Worm (Caenorhabditis elegans) whole organism, young adult: ENCODE data around the gene srw-54.

Experiments used
- B0336.3 ChIP-seq: fragments of 200-800 bp; sonication (Bioruptor generic); IDR thresholded peaks from 2 replicates; pipeline ENCODE4 v1.3.6; 2022; ENCODE audit warnings: missing genetic modification characterization, missing compliant biosample characterization
- C06A6.2 ChIP-seq: fragments of 200-800 bp; sonication (Bioruptor generic); conservative IDR thresholded peaks from 2 replicates; pipeline ENCODE4 v1.3.6; 2022; ENCODE audit warnings: missing genetic modification characterization, missing compliant biosample characterization
- F49E8.2 ChIP-seq: sonication (generic microtip); optimal IDR thresholded peaks from 3 replicates; lab custom pipeline; 2017; ENCODE audit warnings: missing genetic modification characterization, mild to moderate bottlenecking, missing compliant biosample characterization, antibody characterized with exemption, moderate library complexity; ENCODE audit not compliant: insufficient read depth
- F52B5.7 ChIP-seq: sonication (generic microtip); optimal IDR thresholded peaks from 2 replicates; lab custom pipeline; 2016; ENCODE audit warnings: mild to moderate bottlenecking, missing genetic modification characterization, missing compliant biosample characterization
- T07F8.4 ChIP-seq: sonication (generic microtip); optimal IDR thresholded peaks from 2 replicates; lab custom pipeline; 2016; ENCODE audit warnings: mild to moderate bottlenecking, missing genetic modification characterization, moderate library complexity, missing compliant biosample characterization
- Y53G8AR.9 ChIP-seq: fragments of 200-800 bp; sonication (Bioruptor generic); conservative IDR thresholded peaks from 2 replicates; pipeline ENCODE4 v1.3.6; 2022; ENCODE audit warnings: missing genetic modification reagents, missing genetic modification characterization, missing compliant biosample characterization
- Y56A3A.18 ChIP-seq: fragments of 200-800 bp; sonication (Bioruptor generic); IDR thresholded peaks from 2 replicates; pipeline ENCODE4 v1.3.6; 2022; ENCODE audit warnings: missing genetic modification reagents, missing genetic modification characterization, missing compliant biosample characterization
- Y67H2A.10 ChIP-seq: fragments of 200-800 bp; sonication (Bioruptor generic); conservative IDR thresholded peaks from 2 replicates; pipeline ENCODE4 v1.3.6; 2022; ENCODE audit warnings: missing genetic modification reagents, missing genetic modification characterization, missing compliant biosample characterization
- Y95B8A.8 ChIP-seq: fragments of 200-800 bp; sonication (Bioruptor generic); IDR thresholded peaks from 2 replicates; pipeline ENCODE4 v1.3.6; 2022; ENCODE audit warnings: missing genetic modification reagents, missing genetic modification characterization, missing compliant biosample characterization
- ZK185.1 ChIP-seq: sonication (generic microtip); optimal IDR thresholded peaks from 2 replicates; lab custom pipeline; 2016; ENCODE audit warnings: mild to moderate bottlenecking, missing genetic modification characterization, missing compliant biosample characterization; ENCODE audit not compliant: poor library complexity, severe bottlenecking
- attf-6 ChIP-seq: fragments of 200-800 bp; sonication (Bioruptor generic); IDR thresholded peaks from 2 replicates; pipeline ENCODE4 v1.3.6; 2022; ENCODE audit warnings: missing genetic modification reagents, missing genetic modification characterization, missing compliant biosample characterization
- cebp-1 ChIP-seq, 2 experiments: fragments of 200-800 bp in 1 of 2; sonication (Bioruptor generic) in 1 of 2; sonication (generic microtip) in 1 of 2; IDR thresholded peaks in 1 of 2; optimal IDR thresholded peaks in 1 of 2; 2 replicates each; pipeline versions ENCODE4 v1.3.6 to Lab custom; 2017 to 2022; ENCODE audit warnings: missing compliant biosample characterization in 2 of 2, missing genetic modification characterization in 2 of 2, mild to moderate bottlenecking in 1 of 2, missing genetic modification reagents in 1 of 2, moderate library complexity in 1 of 2
- cebp-2 ChIP-seq: fragments of 200-800 bp; sonication (Bioruptor generic); IDR thresholded peaks from 2 replicates; pipeline ENCODE4 v1.3.6; 2022; ENCODE audit warnings: missing genetic modification characterization, missing compliant biosample characterization
- ceh-58 ChIP-seq: fragments of 200-800 bp; sonication (Bioruptor generic); IDR thresholded peaks from 2 replicates; pipeline ENCODE4 v1.3.6; 2022; ENCODE audit warnings: missing genetic modification characterization, missing compliant biosample characterization
- ceh-79 ChIP-seq: sonication (generic microtip); optimal IDR thresholded peaks from 2 replicates; lab custom pipeline; 2017; ENCODE audit warnings: mild to moderate bottlenecking, missing genetic modification characterization, missing compliant biosample characterization
- die-1 ChIP-seq: sonication (generic microtip); optimal IDR thresholded peaks from 2 replicates; lab custom pipeline; 2016; ENCODE audit warnings: missing genotype, mild to moderate bottlenecking, missing genetic modification characterization, missing compliant biosample characterization
- dpff-1 ChIP-seq: sonication (generic microtip); optimal IDR thresholded peaks from 2 replicates; lab custom pipeline; 2017; ENCODE audit warnings: mild to moderate bottlenecking, missing genetic modification characterization, missing compliant biosample characterization
- ekl-4 ChIP-seq: fragments of 200-800 bp; sonication (Bioruptor generic); IDR thresholded peaks from 2 replicates; pipeline ENCODE4 v1.3.6; 2022; ENCODE audit warnings: missing genetic modification reagents, missing genetic modification characterization, missing compliant biosample characterization
- gei-17 ChIP-seq: fragments of 200-800 bp; sonication (Bioruptor generic); optimal IDR thresholded peaks from 2 replicates; lab custom pipeline; 2018; ENCODE audit warnings: mild to moderate bottlenecking, missing genetic modification characterization, missing compliant biosample characterization
- hlh-12 ChIP-seq: sonication (generic microtip); optimal IDR thresholded peaks from 2 replicates; lab custom pipeline; 2016; ENCODE audit warnings: missing genetic modification characterization, missing compliant biosample characterization
- hmg-1.2 ChIP-seq: fragments of 200-800 bp; sonication (Bioruptor generic); IDR thresholded peaks from 2 replicates; pipeline ENCODE4 v1.3.6; 2022; ENCODE audit warnings: missing genetic modification reagents, missing genetic modification characterization, missing compliant biosample characterization
- hmg-20 ChIP-seq: fragments of 200-800 bp; sonication (Bioruptor generic); IDR thresholded peaks from 2 replicates; pipeline ENCODE4 v1.3.6; 2022; ENCODE audit warnings: missing genetic modification reagents, missing genetic modification characterization, missing compliant biosample characterization
- hsf-1 ChIP-seq: fragments of 200-800 bp; sonication (Bioruptor generic); IDR thresholded peaks from 2 replicates; pipeline ENCODE4 v1.3.6; 2022; ENCODE audit warnings: missing genetic modification reagents, missing genetic modification characterization, missing compliant biosample characterization
- let-607 ChIP-seq, 2 experiments: fragments of 200-800 bp in 1 of 2; sonication (Bioruptor generic) in 1 of 2; sonication (generic microtip) in 1 of 2; optimal IDR thresholded peaks; 2 replicates each; lab custom pipeline; 2016 to 2018; ENCODE audit warnings: mild to moderate bottlenecking in 2 of 2, missing compliant biosample characterization in 2 of 2, missing genetic modification characterization in 2 of 2, moderate library complexity in 2 of 2, missing genotype in 1 of 2
- lin-26 ChIP-seq: fragments of 200-800 bp; sonication (Bioruptor generic); IDR thresholded peaks from 2 replicates; pipeline ENCODE4 v1.3.6; 2022; ENCODE audit warnings: missing genetic modification reagents, missing genetic modification characterization, missing compliant biosample characterization
- madf-10 ChIP-seq: sonication (generic microtip); optimal IDR thresholded peaks from 2 replicates; lab custom pipeline; 2016; ENCODE audit warnings: mild to moderate bottlenecking, missing genetic modification characterization, missing compliant biosample characterization
- madf-6 ChIP-seq: fragments of 200-800 bp; sonication (Bioruptor generic); IDR thresholded peaks from 2 replicates; pipeline ENCODE4 v1.3.6; 2022; ENCODE audit warnings: missing genetic modification reagents, missing genetic modification characterization, missing compliant biosample characterization
- mcd-1 ChIP-seq: fragments of 200-800 bp; sonication (Bioruptor generic); IDR thresholded peaks from 2 replicates; pipeline ENCODE4 v1.3.6; 2022; ENCODE audit warnings: missing genetic modification reagents, missing genetic modification characterization, missing compliant biosample characterization
- nhr-80 ChIP-seq: sonication (generic microtip); optimal IDR thresholded peaks from 2 replicates; lab custom pipeline; 2016; ENCODE audit warnings: missing genetic modification characterization, missing compliant biosample characterization
- pbrm-1 ChIP-seq: fragments of 200-800 bp; sonication (Bioruptor generic); IDR thresholded peaks from 2 replicates; pipeline ENCODE4 v1.3.6; 2022; ENCODE audit warnings: missing genetic modification reagents, missing genetic modification characterization, missing compliant biosample characterization
- pha-4 ChIP-seq: fragments of 150-350 bp; sonication (generic microtip); optimal IDR thresholded peaks from 2 replicates; lab custom pipeline; 2014; ENCODE audit warnings: missing biosample characterization, missing genetic modification reagents, missing genetic modification characterization
- repo-1 ChIP-seq: sonication (generic microtip); optimal IDR thresholded peaks from 2 replicates; lab custom pipeline; 2017; ENCODE audit warnings: mild to moderate bottlenecking, missing genetic modification characterization, missing compliant biosample characterization
- snpc-1.1 ChIP-seq: sonication (generic microtip); optimal IDR thresholded peaks from 2 replicates; lab custom pipeline; 2017; ENCODE audit warnings: missing genetic modification characterization, mild to moderate bottlenecking, missing compliant biosample characterization, antibody characterized with exemption, moderate library complexity, missing genotype, missing genetic modification reagents; ENCODE audit not compliant: insufficient read depth
- unc-62 ChIP-seq: fragments of 150-350 bp; optimal IDR thresholded peaks from 2 replicates; lab custom pipeline; 2014; ENCODE audit warnings: missing biosample characterization, missing genetic modification reagents, missing genetic modification characterization
- zfh-2 ChIP-seq: fragments of 200-800 bp; sonication (Bioruptor generic); conservative IDR thresholded peaks from 2 replicates; pipeline ENCODE4 v1.3.6; 2022; ENCODE audit warnings: missing genetic modification reagents, missing genetic modification characterization, missing compliant biosample characterization
- zim-3 ChIP-seq: sonication (generic microtip); optimal IDR thresholded peaks from 2 replicates; lab custom pipeline; 2017; ENCODE audit warnings: mild to moderate bottlenecking, missing genetic modification characterization, moderate library complexity, missing compliant biosample characterization
- ztf-22 ChIP-seq: fragments of 200-800 bp; sonication (Bioruptor generic); optimal IDR thresholded peaks from 2 replicates; lab custom pipeline; 2018; ENCODE audit warnings: mild to moderate bottlenecking, missing genetic modification characterization, moderate library complexity, missing compliant biosample characterization
- ztf-3 ChIP-seq: fragments of 200-800 bp; sonication (Bioruptor generic); optimal IDR thresholded peaks from 2 replicates; lab custom pipeline; 2018; ENCODE audit warnings: mild to moderate bottlenecking, missing genetic modification characterization, missing compliant biosample characterization

The srw-54 gene

ce11 chrV:16592947-16593791 is 18.0 kb upstream of the srw-54 start:
- TF ChIP-seq die-1 (tag; lab: Kevin White, UChicago) (no peak), hlh-12 (tag; lab: Kevin White, UChicago) (peak; percentile 13), Y56A3A.18 (peak; percentile 40), B0336.3 (GFP tag; lab: Robert Waterston, UW) (0 out of 2 replicates have a peak, but pooled peaks have one; percentile 1), lin-26 (GFP tag; lab: Robert Waterston, UW) (no peak; the same call in 1 of the 2 replicates), cebp-1 (GFP tag; IDR thresholded peaks at IDR 0.05; lab: Robert Waterston, UW) (no peak), cebp-1 (tag; optimal IDR thresholded peaks at IDR 0.05; lab: Kevin White, UChicago) (peak; percentile 13), madf-10 (tag; lab: Kevin White, UChicago) (no peak), T07F8.4 (tag; lab: Kevin White, UChicago) (no peak), ZK185.1 (tag; lab: Kevin White, UChicago) (peak; percentile 34), Y53G8AR.9 (GFP tag; lab: Robert Waterston, UW) (0 out of 2 replicates have a peak, but pooled peaks have one; percentile 58), let-607 (tag; optimal IDR thresholded peaks at IDR 0.05; lab: Kevin White, UChicago) (no peak), zim-3 (tag; lab: Kevin White, UChicago) (peak; percentile 6), unc-62 (peak; percentile 71), hsf-1 (GFP tag; lab: Robert Waterston, UW) (peak; percentile 8; the same call in 1 of the 2 replicates), ztf-22 (GFP tag; lab: Kevin White, UChicago) (no peak), F52B5.7 (tag; lab: Kevin White, UChicago) (peak; percentile 40), madf-6 (GFP tag; lab: Robert Waterston, UW) (peak; percentile 20; the same call in 1 of the 2 replicates), nhr-80 (tag; lab: Kevin White, UChicago) (peak; percentile 0), ceh-79 (tag; lab: Kevin White, UChicago) (no peak), gei-17 (GFP tag; lab: Kevin White, UChicago) (peak; percentile 10), dpff-1 (tag; lab: Kevin White, UChicago) (peak; percentile 5), hmg-20 (GFP tag; lab: Robert Waterston, UW) (0 out of 2 replicates have a peak, but pooled peaks have one; percentile 12), ztf-3 (GFP tag; lab: Kevin White, UChicago) (peak; percentile 14), snpc-1.1 (tag; lab: Kevin White, UChicago) (no peak), pha-4 (tag; lab: Kevin White, UChicago) (peak; percentile 53), ceh-58 (peak; percentile 1; the same call in 1 of the 2 replicates), hmg-1.2 (GFP tag; lab: Robert Waterston, UW) (0 out of 2 replicates have a peak, but pooled peaks have one; percentile 8), pbrm-1 (GFP tag; lab: Robert Waterston, UW) (0 out of 2 replicates have a peak, but pooled peaks have one; percentile 8)

ce11 chrV:16593792-16594059 is 17.4 kb upstream of the srw-54 start:
- no peak for TF ChIP-seq F52B5.7 (tag; lab: Kevin White, UChicago)
- TF ChIP-seq attf-6, result peak; percentile 27; the same call in 1 of the 2 replicates
- 0 out of 2 replicates have a peak, but pooled peaks have one; percentile 45 for TF ChIP-seq Y53G8AR.9 (GFP tag; lab: Robert Waterston, UW)
- TF ChIP-seq cebp-2, result peak; percentile 31; the same call in 1 of the 2 replicates
- TF ChIP-seq ekl-4 (GFP tag; lab: Robert Waterston, UW), result 0 out of 2 replicates have a peak, but pooled peaks have one; percentile 22
- peak; percentile 85 for TF ChIP-seq zfh-2 (GFP tag; lab: Robert Waterston, UW)
- 0 out of 2 replicates have a peak, but pooled peaks have one; percentile 7 for TF ChIP-seq B0336.3 (GFP tag; lab: Robert Waterston, UW)
- no peak for TF ChIP-seq Y67H2A.10 (GFP tag; lab: Robert Waterston, UW)
- peak; percentile 38 for TF ChIP-seq repo-1 (tag; lab: Kevin White, UChicago)
- TF ChIP-seq mcd-1 (GFP tag; lab: Robert Waterston, UW), result peak; percentile 26; the same call in 1 of the 2 replicates
- TF ChIP-seq F49E8.2 (tag; lab: Kevin White, UChicago), result no peak
- peak; percentile 44 for TF ChIP-seq Y95B8A.8
- TF ChIP-seq C06A6.2 (GFP tag; lab: Robert Waterston, UW), result no peak
